Fruit fly (Drosophila melanogaster) whole organism, prepupa: ENCODE data around the gene alpha-Est3.
A peak's percentile ranks its signal among the peaks of the same experiment; 100 is the strongest.

ENCODE experiments used
- Blimp-1 ChIP-seq: fragments of 200-800 bp; sonication (Bioruptor generic); optimal IDR thresholded peaks from 3 replicates; lab custom pipeline; 2017; ENCODE audit warnings: missing biosample characterization, missing genetic modification characterization, mild to moderate bottlenecking, moderate library complexity, missing genetic modification reagents
- CG10631 ChIP-seq: fragments of 200-800 bp; sonication (Bioruptor generic); optimal IDR thresholded peaks from 2 replicates; lab custom pipeline; 2016; ENCODE audit warnings: missing biosample characterization, missing genetic modification characterization
- CG10669 ChIP-seq: fragments of 200-800 bp; sonication (Bioruptor generic); optimal IDR thresholded peaks from 3 replicates; lab custom pipeline; 2018; ENCODE audit warnings: missing biosample characterization, mild to moderate bottlenecking, missing genetic modification characterization, moderate library complexity
- CG11294 ChIP-seq: fragments of 200-800 bp; sonication (Bioruptor generic); IDR thresholded peaks from 2 replicates; pipeline ENCODE4 v1.3.6; 2022; ENCODE audit warnings: missing biosample characterization, missing genetic modification characterization
- CG11762 ChIP-seq: fragments of 200-800 bp; sonication (Bioruptor generic); optimal IDR thresholded peaks from 3 replicates; lab custom pipeline; 2016; ENCODE audit warnings: missing biosample characterization, missing genetic modification characterization; ENCODE audit not compliant: insufficient read depth
- CG15336 ChIP-seq: fragments of 200-800 bp; sonication (Bioruptor generic); IDR thresholded peaks from 2 replicates; pipeline ENCODE4 v1.3.6; 2022; ENCODE audit warnings: missing biosample characterization, missing genetic modification characterization
- CG16779 ChIP-seq: fragments of 200-800 bp; sonication (Bioruptor generic); optimal IDR thresholded peaks from 3 replicates; lab custom pipeline; 2017; ENCODE audit warnings: missing biosample characterization, mild to moderate bottlenecking, missing genetic modification characterization
- CG3032 ChIP-seq: fragments of 200-800 bp; optimal IDR thresholded peaks from 2 replicates; lab custom pipeline; 2019; ENCODE audit warnings: missing biosample characterization, mild to moderate bottlenecking, missing genetic modification characterization, moderate library complexity
- CG31627 ChIP-seq: fragments of 200-800 bp; sonication (Bioruptor generic); optimal IDR thresholded peaks from 3 replicates; lab custom pipeline; 2016; ENCODE audit warnings: missing biosample characterization, missing genetic modification characterization
- CG32006 ChIP-seq: fragments of 200-800 bp; sonication (Bioruptor generic); optimal IDR thresholded peaks from 3 replicates; lab custom pipeline; 2017; ENCODE audit warnings: missing biosample characterization, mild to moderate bottlenecking, missing genetic modification characterization
- CG34406 ChIP-seq: fragments of 200-800 bp; sonication (Bioruptor generic); optimal IDR thresholded peaks from 3 replicates; lab custom pipeline; 2016; ENCODE audit warnings: missing biosample characterization, missing genetic modification characterization
- CG3919 ChIP-seq: fragments of 200-800 bp; sonication (Bioruptor generic); optimal IDR thresholded peaks from 3 replicates; lab custom pipeline; 2016; ENCODE audit warnings: missing biosample characterization, missing genetic modification characterization
- CG4318 ChIP-seq: fragments of 200-800 bp; sonication (Bioruptor generic); optimal IDR thresholded peaks from 3 replicates; lab custom pipeline; 2017; ENCODE audit warnings: missing biosample characterization, mild to moderate bottlenecking, missing genetic modification characterization
- CG6276 ChIP-seq: fragments of 200-800 bp; sonication (Bioruptor generic); optimal IDR thresholded peaks from 2 replicates; lab custom pipeline; 2017; ENCODE audit warnings: missing biosample characterization, mild to moderate bottlenecking, missing genetic modification characterization
- CG6808 ChIP-seq: fragments of 200-800 bp; sonication (Bioruptor generic); optimal IDR thresholded peaks from 3 replicates; lab custom pipeline; 2017; ENCODE audit warnings: missing biosample characterization, missing genetic modification characterization, mild to moderate bottlenecking, moderate library complexity, missing genetic modification reagents
- CG6854 ChIP-seq: fragments of 200-800 bp; sonication (Bioruptor generic); optimal IDR thresholded peaks from 2 replicates; lab custom pipeline; 2017; ENCODE audit warnings: missing biosample characterization, mild to moderate bottlenecking, missing genetic modification characterization
- CG7368 ChIP-seq: fragments of 200-800 bp; sonication (Bioruptor generic); optimal IDR thresholded peaks from 3 replicates; lab custom pipeline; 2016; ENCODE audit warnings: missing biosample characterization, missing genetic modification characterization
- CG8119 ChIP-seq: fragments of 200-800 bp; sonication (Bioruptor generic); IDR thresholded peaks from 3 replicates; pipeline ENCODE4 v1.3.6; 2022; ENCODE audit warnings: missing biosample characterization, missing genetic modification characterization
- CG8319 ChIP-seq: fragments of 200-800 bp; sonication (Bioruptor generic); optimal IDR thresholded peaks from 3 replicates; lab custom pipeline; 2016; ENCODE audit warnings: missing biosample characterization, missing genetic modification characterization
- CG8632 ChIP-seq: fragments of 200-800 bp; sonication (Bioruptor generic); optimal IDR thresholded peaks from 3 replicates; lab custom pipeline; 2016; ENCODE audit warnings: missing biosample characterization, missing genetic modification characterization
- Eip75B ChIP-seq: fragments of 200-800 bp; sonication (Bioruptor generic); optimal IDR thresholded peaks from 3 replicates; lab custom pipeline; 2016; ENCODE audit warnings: missing biosample characterization, missing genetic modification characterization
- Eip78C ChIP-seq: fragments of 200-800 bp; sonication (Bioruptor generic); peaks from one replicate; lab custom pipeline; 2016; ENCODE audit warnings: missing biosample characterization, missing genetic modification characterization
- Eip93F ChIP-seq: fragments of 200-800 bp; sonication (Bioruptor generic); optimal IDR thresholded peaks from 2 replicates; lab custom pipeline; 2016; ENCODE audit warnings: missing biosample characterization, mild to moderate bottlenecking, missing genetic modification characterization
- Ets21C ChIP-seq: fragments of 200-800 bp; sonication (Bioruptor generic); optimal IDR thresholded peaks from 3 replicates; lab custom pipeline; 2016; ENCODE audit warnings: missing biosample characterization, missing genetic modification characterization
- Ets96B ChIP-seq: fragments of 200-800 bp; optimal IDR thresholded peaks from 2 replicates; lab custom pipeline; 2019; ENCODE audit warnings: missing biosample characterization, mild to moderate bottlenecking, missing genetic modification characterization, moderate library complexity
- Gug ChIP-seq: fragments of 200-800 bp; sonication (Bioruptor generic); IDR thresholded peaks from 2 replicates; pipeline ENCODE4 v1.3.6; 2022; ENCODE audit warnings: missing biosample characterization, missing genetic modification characterization
- Hr4 ChIP-seq: fragments of 200-800 bp; sonication (Bioruptor generic); optimal IDR thresholded peaks from 3 replicates; lab custom pipeline; 2016; ENCODE audit warnings: missing biosample characterization, missing genetic modification characterization
- Lpt ChIP-seq: fragments of 200-800 bp; sonication (Bioruptor generic); optimal IDR thresholded peaks from 3 replicates; lab custom pipeline; 2016; ENCODE audit warnings: missing biosample characterization, missing genetic modification characterization
- Met ChIP-seq: fragments of 200-800 bp; sonication (Bioruptor generic); optimal IDR thresholded peaks from 3 replicates; lab custom pipeline; 2016; ENCODE audit warnings: missing biosample characterization, missing genetic modification characterization
- OdsH ChIP-seq: fragments of 200-800 bp; sonication (Bioruptor generic); optimal IDR thresholded peaks from 3 replicates; lab custom pipeline; 2016; ENCODE audit warnings: missing biosample characterization, missing genetic modification characterization
- Smox ChIP-seq: fragments of 200-800 bp; sonication (Bioruptor generic); optimal IDR thresholded peaks from 3 replicates; lab custom pipeline; 2016; ENCODE audit warnings: missing biosample characterization, missing genetic modification characterization
- Sox14 ChIP-seq: fragments of 200-800 bp; sonication (Bioruptor generic); optimal IDR thresholded peaks from 3 replicates; lab custom pipeline; 2016; ENCODE audit warnings: missing biosample characterization, missing genetic modification characterization
- Sox15 ChIP-seq: fragments of 200-800 bp; sonication (Bioruptor generic); optimal IDR thresholded peaks from 3 replicates; lab custom pipeline; 2016; ENCODE audit warnings: missing biosample characterization, missing genetic modification characterization
- achi ChIP-seq: fragments of 200-800 bp; sonication (Bioruptor generic); optimal IDR thresholded peaks from 3 replicates; lab custom pipeline; 2016; ENCODE audit warnings: missing biosample characterization, missing genetic modification characterization
- cyc ChIP-seq: fragments of 200-800 bp; sonication (Bioruptor generic); optimal IDR thresholded peaks from 3 replicates; lab custom pipeline; 2016; ENCODE audit warnings: missing biosample characterization, missing genetic modification characterization
- dac ChIP-seq: fragments of 200-800 bp; sonication (Bioruptor generic); optimal IDR thresholded peaks from 2 replicates; lab custom pipeline; 2017; ENCODE audit warnings: missing biosample characterization, mild to moderate bottlenecking, missing genetic modification characterization
- dsx ChIP-seq: fragments of 200-800 bp; optimal IDR thresholded peaks from 3 replicates; lab custom pipeline; 2019; ENCODE audit warnings: missing biosample characterization, mild to moderate bottlenecking, missing genetic modification characterization, moderate library complexity; ENCODE audit not compliant: poor library complexity, severe bottlenecking
- eg ChIP-seq: fragments of 200-800 bp; sonication (Bioruptor generic); IDR thresholded peaks from 3 replicates; pipeline ENCODE4 v1.3.6; 2022; ENCODE audit warnings: missing biosample characterization, missing genetic modification characterization
- esn ChIP-seq: fragments of 200-800 bp; sonication (Bioruptor generic); optimal IDR thresholded peaks from 2 replicates; lab custom pipeline; 2016; ENCODE audit warnings: missing biosample characterization, mild to moderate bottlenecking, missing genetic modification characterization, moderate library complexity
- fd59A ChIP-seq: fragments of 200-800 bp; sonication (Bioruptor generic); optimal IDR thresholded peaks from 2 replicates; lab custom pipeline; 2017; ENCODE audit warnings: missing biosample characterization, mild to moderate bottlenecking, missing genetic modification characterization, missing genetic modification reagents
- fd85E ChIP-seq: fragments of 200-800 bp; sonication (Bioruptor generic); optimal IDR thresholded peaks from 3 replicates; lab custom pipeline; 2016; ENCODE audit warnings: missing biosample characterization, missing genetic modification characterization
- fkh ChIP-seq: fragments of 200-800 bp; sonication (Bioruptor generic); optimal IDR thresholded peaks from 3 replicates; lab custom pipeline; 2017; ENCODE audit warnings: missing biosample characterization, mild to moderate bottlenecking, missing genetic modification characterization, moderate library complexity
- lz ChIP-seq: fragments of 200-800 bp; sonication (Bioruptor generic); optimal IDR thresholded peaks from 3 replicates; lab custom pipeline; 2016; ENCODE audit warnings: missing biosample characterization, missing genetic modification characterization
- net ChIP-seq: fragments of 200-800 bp; sonication (Bioruptor generic); optimal IDR thresholded peaks from 3 replicates; lab custom pipeline; 2016; ENCODE audit warnings: missing biosample characterization, missing genetic modification characterization
- pdm3 ChIP-seq: fragments of 200-800 bp; sonication (Bioruptor generic); optimal IDR thresholded peaks from 3 replicates; lab custom pipeline; 2016; ENCODE audit warnings: missing biosample characterization, missing genetic modification characterization
- salr ChIP-seq, 2 experiments: fragments of 200-800 bp; sonication (Bioruptor generic); optimal IDR thresholded peaks; 3 replicates each; lab custom pipeline; 2016 to 2018; ENCODE audit warnings: missing biosample characterization in 2 of 2, missing genetic modification characterization in 2 of 2, mild to moderate bottlenecking in 1 of 2
- spab ChIP-seq: fragments of 200-800 bp; sonication (Bioruptor generic); optimal IDR thresholded peaks from 2 replicates; lab custom pipeline; 2017; ENCODE audit warnings: missing biosample characterization, mild to moderate bottlenecking, missing genetic modification characterization, missing genetic modification reagents
- ss ChIP-seq, 2 experiments: fragments of 200-800 bp; sonication (Bioruptor generic); optimal IDR thresholded peaks; 2 replicates in 1 of 2; 3 replicates in 1 of 2; lab custom pipeline; 2017 to 2018; ENCODE audit warnings: mild to moderate bottlenecking in 2 of 2, missing biosample characterization in 2 of 2, missing genetic modification characterization in 2 of 2, moderate library complexity in 1 of 2
- svp ChIP-seq: fragments of 200-800 bp; sonication (Bioruptor generic); peaks from one replicate; lab custom pipeline; 2016; ENCODE audit warnings: missing biosample characterization, missing genetic modification characterization
- topi ChIP-seq: fragments of 200-800 bp; sonication (Bioruptor generic); optimal IDR thresholded peaks from 3 replicates; lab custom pipeline; 2016; ENCODE audit warnings: missing biosample characterization, missing genetic modification characterization
- vri ChIP-seq: fragments of 200-800 bp; sonication (Bioruptor generic); optimal IDR thresholded peaks from 3 replicates; lab custom pipeline; 2016; ENCODE audit warnings: missing biosample characterization, mild to moderate bottlenecking, missing genetic modification characterization

Gene alpha-Est3

dm6 chr3R:7506314-7506988, 35.0 kb downstream of the alpha-Est3 start:
- TF ChIP-seq lz (GFP tag; lab: Kevin White, UChicago) (peak; percentile 13), dsx (no peak), CG11294 (GFP tag; lab: Robert Waterston, UW) (peak; percentile 44; the same call in 1 of the 2 replicates), pdm3 (GFP tag; lab: Kevin White, UChicago) (peak; percentile 45), topi (no peak), Eip75B (GFP tag; lab: Kevin White, UChicago) (no peak), vri (GFP tag; lab: Kevin White, UChicago) (peak; percentile 26), Met (GFP tag; lab: Kevin White, UChicago) (peak; percentile 29), Lpt (GFP tag; lab: Kevin White, UChicago) (no peak), spab (GFP tag; lab: Kevin White, UChicago) (no peak), fd59A (GFP tag; lab: Kevin White, UChicago) (no peak), CG6276 (GFP tag; lab: Kevin White, UChicago) (peak; percentile 18), CG4318 (GFP tag; lab: Kevin White, UChicago) (no peak), esn (GFP tag; lab: Kevin White, UChicago) (peak; percentile 15), CG16779 (no peak), svp (GFP tag; lab: Kevin White, UChicago) (peak; percentile 17), Smox (GFP tag; lab: Kevin White, UChicago) (no peak), CG8119 (no peak), net (no peak), Sox15 (GFP tag; lab: Kevin White, UChicago) (no peak), dac (GFP tag; lab: Kevin White, UChicago) (no peak), achi (GFP tag; lab: Kevin White, UChicago) (no peak), CG3919 (GFP tag; lab: Kevin White, UChicago) (peak; percentile 26), cyc (GFP tag; lab: Kevin White, UChicago) (peak; percentile 15), OdsH (GFP tag; lab: Kevin White, UChicago) (peak; percentile 27), CG10669 (no peak), Gug (0 out of 2 replicates have a peak, but pooled peaks have one; percentile 16), CG8632 (GFP tag; lab: Kevin White, UChicago) (no peak), CG34406 (GFP tag; lab: Kevin White, UChicago) (no peak), Hr4 (peak; percentile 64), Eip93F (GFP tag; lab: Kevin White, UChicago) (no peak), CG6808 (GFP tag; lab: Kevin White, UChicago) (no peak), CG8319 (GFP tag; lab: Kevin White, UChicago) (no peak), Sox14 (GFP tag; lab: Kevin White, UChicago) (peak; percentile 20), Blimp-1 (GFP tag; lab: Kevin White, UChicago) (no peak), CG6854 (no peak), Ets21C (GFP tag; lab: Kevin White, UChicago) (no peak), Eip78C (GFP tag; lab: Kevin White, UChicago) (peak; percentile 73), ss (GFP tag; optimal IDR thresholded peaks at IDR 0.05; lab: Kevin White, UChicago) (no peak), eg (GFP tag; lab: Robert Waterston, UW) (no peak; the same call in 2 of the 3 replicates), CG11762 (GFP tag; lab: Kevin White, UChicago) (no peak), Ets96B (tag; lab: Kevin White, UChicago) (no peak), CG15336 (GFP tag; lab: Robert Waterston, UW) (peak; percentile 51), CG10631 (GFP tag; lab: Kevin White, UChicago) (no peak), CG31627 (GFP tag; lab: Kevin White, UChicago) (peak; percentile 27), fkh (peak; percentile 86), fd85E (GFP tag; lab: Kevin White, UChicago) (no peak), CG7368 (GFP tag; lab: Kevin White, UChicago) (no peak), CG32006 (GFP tag; lab: Kevin White, UChicago) (peak; percentile 60), CG3032 (tag; lab: Kevin White, UChicago) (no peak), salr (GFP tag; optimal IDR thresholded peaks at IDR 0.05; lab: Kevin White, UChicago) (no peak)
